Fruit fly (Drosophila melanogaster) whole organism, embryonic: Measurements from ENCODE around the gene Gr5a.

Source experiments
- CG11085 ChIP-seq: fragments of 200-800 bp; sonication (Bioruptor generic); IDR thresholded peaks from 2 replicates; pipeline ENCODE4 v1.3.6; 2022; ENCODE audit warnings: missing biosample characterization, missing genetic modification characterization
- CG11504 ChIP-seq: fragments of 200-800 bp; sonication (Bioruptor generic); optimal IDR thresholded peaks from 3 replicates; lab custom pipeline; 2019; ENCODE audit warnings: missing biosample characterization, mild to moderate bottlenecking, missing genetic modification characterization, moderate library complexity
- CG12391 ChIP-seq: fragments of 200-800 bp; sonication (Bioruptor generic); optimal IDR thresholded peaks from 3 replicates; lab custom pipeline; 2018; ENCODE audit warnings: missing biosample characterization, mild to moderate bottlenecking, missing genetic modification characterization, moderate library complexity
- CG15011 ChIP-seq: fragments of 200-800 bp; sonication (Bioruptor generic); optimal IDR thresholded peaks from 3 replicates; lab custom pipeline; 2018; ENCODE audit warnings: missing biosample characterization, mild to moderate bottlenecking, missing genetic modification characterization
- CG15479 ChIP-seq: fragments of 200-800 bp; sonication (Bioruptor generic); optimal IDR thresholded peaks from 3 replicates; lab custom pipeline; 2019; ENCODE audit warnings: missing biosample characterization, mild to moderate bottlenecking, missing genetic modification characterization, moderate library complexity
- CG16813 ChIP-seq: fragments of 200-800 bp; sonication (Bioruptor generic); IDR thresholded peaks from 3 replicates; pipeline ENCODE4 v1.3.6; 2022; ENCODE audit warnings: missing biosample characterization, missing genetic modification characterization; ENCODE audit not compliant: partially characterized antibody
- CG17359 ChIP-seq: fragments of 200-800 bp; sonication (Bioruptor generic); optimal IDR thresholded peaks from 3 replicates; lab custom pipeline; 2018; ENCODE audit warnings: missing biosample characterization, mild to moderate bottlenecking, missing genetic modification characterization, moderate library complexity
- CG18599 ChIP-seq: fragments of 200-800 bp; sonication (Bioruptor generic); optimal IDR thresholded peaks from 3 replicates; lab custom pipeline; 2017; ENCODE audit warnings: missing biosample characterization, missing genetic modification characterization, mild to moderate bottlenecking, moderate library complexity, missing genetic modification reagents
- CG2120 ChIP-seq: fragments of 200-800 bp; sonication (Bioruptor generic); optimal IDR thresholded peaks from 3 replicates; lab custom pipeline; 2016; ENCODE audit warnings: missing biosample characterization, missing genetic modification characterization
- CG32532 ChIP-seq: fragments of 200-800 bp; sonication (Bioruptor generic); IDR thresholded peaks from 2 replicates; pipeline ENCODE4 v1.3.6; 2022; ENCODE audit warnings: missing biosample characterization, missing genetic modification characterization
- CG32772 ChIP-seq: fragments of 200-800 bp; sonication (Bioruptor generic); IDR thresholded peaks from 2 replicates; pipeline ENCODE4 v1.3.6; 2022; ENCODE audit warnings: missing biosample characterization, missing genetic modification characterization
- CG6765 ChIP-seq: fragments of 200-800 bp; sonication (Bioruptor generic); optimal IDR thresholded peaks from 3 replicates; lab custom pipeline; 2017; ENCODE audit warnings: missing biosample characterization, mild to moderate bottlenecking, missing genetic modification characterization
- CG9817 ChIP-seq: fragments of 200-800 bp; sonication (Bioruptor generic); optimal IDR thresholded peaks from 2 replicates; lab custom pipeline; 2018; ENCODE audit warnings: missing biosample characterization, mild to moderate bottlenecking, missing genetic modification characterization, moderate library complexity
- CG9932 ChIP-seq: fragments of 200-800 bp; sonication (Bioruptor generic); IDR thresholded peaks from 2 replicates; pipeline ENCODE4 v1.3.6; 2022; ENCODE audit warnings: missing biosample characterization, missing genetic modification characterization
- Drgx ChIP-seq: fragments of 200-800 bp; sonication (Bioruptor generic); IDR thresholded peaks from 2 replicates; pipeline ENCODE4 v1.3.6; 2022; ENCODE audit warnings: missing biosample characterization, missing genetic modification characterization
- Ets97D ChIP-seq: fragments of 200-800 bp; sonication (Bioruptor generic); optimal IDR thresholded peaks from 3 replicates; lab custom pipeline; 2016; ENCODE audit warnings: missing biosample characterization, missing genetic modification characterization
- Fer1 ChIP-seq: fragments of 200-800 bp; sonication (Bioruptor generic); optimal IDR thresholded peaks from 2 replicates; lab custom pipeline; 2017; ENCODE audit warnings: missing biosample characterization, mild to moderate bottlenecking, missing genetic modification characterization
- Fer2 ChIP-seq: fragments of 200-800 bp; sonication (Bioruptor generic); optimal IDR thresholded peaks from 2 replicates; lab custom pipeline; 2018; ENCODE audit warnings: missing biosample characterization, mild to moderate bottlenecking, missing genetic modification characterization, moderate library complexity
- GATAe ChIP-seq: fragments of 200-800 bp; sonication (Bioruptor generic); conservative IDR thresholded peaks from 2 replicates; pipeline ENCODE4 v1.3.6; 2022; ENCODE audit warnings: missing biosample characterization, missing genetic modification characterization
- Hr51 ChIP-seq, 2 experiments: fragments of 200-800 bp; sonication (Bioruptor generic); optimal IDR thresholded peaks; 2 replicates in 1 of 2; 3 replicates in 1 of 2; lab custom pipeline; 2016 to 2018; ENCODE audit warnings: missing biosample characterization in 2 of 2, missing genetic modification characterization in 2 of 2, mild to moderate bottlenecking in 1 of 2, moderate library complexity in 1 of 2
- Med ChIP-seq: fragments of 200-800 bp; sonication (Bioruptor generic); peaks from one replicate; lab custom pipeline; 2016; ENCODE audit warnings: missing biosample characterization, missing genetic modification characterization, mild to moderate bottlenecking, inconsistent platforms, moderate library complexity
- Myb ChIP-seq: fragments of 200-800 bp; sonication (Bioruptor generic); optimal IDR thresholded peaks from 2 replicates; lab custom pipeline; 2016; ENCODE audit warnings: missing biosample characterization, missing genetic modification characterization
- Ptx1 ChIP-seq: fragments of 200-800 bp; sonication (Bioruptor generic); IDR thresholded peaks from 2 replicates; pipeline ENCODE4 v1.3.6; 2022; ENCODE audit warnings: missing biosample characterization, missing genetic modification characterization
- Ravus ChIP-seq: fragments of 200-800 bp; sonication (Bioruptor generic); IDR thresholded peaks from 2 replicates; pipeline ENCODE4 v1.3.6; 2022; ENCODE audit warnings: missing biosample characterization, missing genetic modification characterization
- Sin3A ChIP-seq: fragments of >200 bp; optimal IDR thresholded peaks from 2 replicates; lab custom pipeline; 2018
- Usf ChIP-seq: fragments of 200-800 bp; sonication (Bioruptor generic); optimal IDR thresholded peaks from 2 replicates; lab custom pipeline; 2017; ENCODE audit warnings: missing genotype, missing biosample characterization, missing genetic modification characterization
- Vsx1 ChIP-seq: fragments of 200-800 bp; sonication (Bioruptor generic); optimal IDR thresholded peaks from 2 replicates; lab custom pipeline; 2017; ENCODE audit warnings: missing biosample characterization, mild to moderate bottlenecking, missing genetic modification characterization, missing genetic modification reagents
- ash1 ChIP-seq: fragments of 200-800 bp; sonication (Bioruptor generic); optimal IDR thresholded peaks from 2 replicates; lab custom pipeline; 2018; ENCODE audit warnings: missing biosample characterization, mild to moderate bottlenecking, missing genetic modification characterization
- crol ChIP-seq: fragments of 200-800 bp; sonication (Bioruptor generic); IDR thresholded peaks from 2 replicates; pipeline ENCODE4 v1.3.6; 2022; ENCODE audit warnings: missing biosample characterization, missing genetic modification characterization
- dmrt11E ChIP-seq: fragments of 200-800 bp; sonication (Bioruptor generic); optimal IDR thresholded peaks from 3 replicates; lab custom pipeline; 2018; ENCODE audit warnings: missing biosample characterization, mild to moderate bottlenecking, missing genetic modification characterization, moderate library complexity
- dysf ChIP-seq: fragments of 200-800 bp; sonication (Bioruptor generic); IDR thresholded peaks from 3 replicates; pipeline ENCODE4 v1.3.6; 2022; ENCODE audit warnings: missing biosample characterization, missing genetic modification characterization
- knrl ChIP-seq: fragments of 200-800 bp; sonication (Bioruptor generic); IDR thresholded peaks from 3 replicates; pipeline ENCODE4 v1.3.6; 2022; ENCODE audit warnings: missing biosample characterization, missing genetic modification characterization; ENCODE audit not compliant: partially characterized antibody
- lab ChIP-seq: fragments of 200-800 bp; sonication (Bioruptor generic); optimal IDR thresholded peaks from 3 replicates; lab custom pipeline; 2017; ENCODE audit warnings: missing biosample characterization, missing genetic modification characterization, mild to moderate bottlenecking, moderate library complexity, missing genetic modification reagents
- pan ChIP-seq, 4 experiments: fragments of >200 bp in 3 of 4; fragments of 200-800 bp in 1 of 4; sonication (Bioruptor generic) in 1 of 4; optimal IDR thresholded peaks in 3 of 4; IDR thresholded peaks in 1 of 4; 2 replicates each; pipeline versions ENCODE4 v1.3.6 to Lab custom; 2017 to 2022; ENCODE audit warnings: missing biosample characterization in 2 of 4, missing genetic modification characterization in 2 of 4, mixed read lengths in 1 of 4
- pros ChIP-seq: fragments of 200-800 bp; sonication (Bioruptor generic); optimal IDR thresholded peaks from 3 replicates; lab custom pipeline; 2019; ENCODE audit warnings: missing biosample characterization, mild to moderate bottlenecking, missing genetic modification characterization, moderate library complexity
- ranshi ChIP-seq: fragments of 200-800 bp; sonication (Bioruptor generic); IDR thresholded peaks from 2 replicates; pipeline ENCODE4 v1.3.6; 2022; ENCODE audit warnings: missing biosample characterization, missing genetic modification characterization
- seq ChIP-seq: fragments of 200-800 bp; sonication (Bioruptor generic); IDR thresholded peaks from 2 replicates; pipeline ENCODE4 v1.3.6; 2022; ENCODE audit warnings: missing biosample characterization, missing genetic modification characterization
- sisA ChIP-seq: fragments of 200-800 bp; sonication (Bioruptor generic); IDR thresholded peaks from 2 replicates; pipeline ENCODE4 v1.3.6; 2022; ENCODE audit warnings: missing biosample characterization, missing genetic modification characterization
- tgo ChIP-seq: fragments of 200-800 bp; sonication (Bioruptor generic); IDR thresholded peaks from 3 replicates; pipeline ENCODE4 v1.3.6; 2022; ENCODE audit warnings: missing biosample characterization, missing genetic modification characterization
- wek ChIP-seq: fragments of 200-800 bp; sonication (Bioruptor generic); optimal IDR thresholded peaks from 3 replicates; lab custom pipeline; 2018; ENCODE audit warnings: missing biosample characterization, mild to moderate bottlenecking, missing genetic modification characterization, moderate library complexity

Gr5a gene

DNA sequence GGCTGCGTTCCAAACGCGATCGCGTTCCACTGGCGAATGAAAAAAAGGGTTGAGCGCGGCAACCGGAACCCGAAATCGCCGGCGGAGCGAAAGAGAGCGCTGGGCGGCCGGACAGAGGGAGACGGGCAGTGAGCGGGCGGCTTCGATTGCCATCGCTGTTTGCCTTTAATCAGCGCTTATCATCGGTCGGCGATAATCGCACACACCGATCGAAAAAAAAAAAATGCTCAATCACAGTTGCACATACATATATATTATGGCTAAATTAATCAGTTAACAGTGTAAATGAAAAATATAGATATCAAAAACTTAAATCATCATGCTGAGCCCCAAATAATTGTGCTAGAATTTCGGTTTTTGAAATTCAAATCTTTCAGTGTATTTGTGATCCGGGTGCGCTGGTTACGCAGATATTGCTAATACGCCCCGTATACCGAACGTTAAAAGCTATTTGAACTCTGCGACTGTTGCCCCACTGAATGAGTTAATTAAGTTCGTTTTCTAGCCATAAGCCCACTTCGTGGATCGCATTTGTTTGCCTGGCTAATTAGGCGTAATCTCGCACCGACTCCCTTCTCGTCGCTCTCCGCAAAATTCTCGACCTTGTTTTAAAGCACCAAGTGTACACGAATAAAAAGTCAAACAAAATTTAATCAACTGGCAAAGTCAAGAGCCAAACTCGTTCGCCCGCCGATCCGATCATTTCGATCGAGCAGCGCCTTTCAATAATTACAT lies 37.5 kb downstream of the Gr5a start, which contains the start of gene CG33080 (continued):
- peak; percentile 51 for TF ChIP-seq lab (GFP tag; lab: Kevin White, UChicago)
- peak; percentile 24 for TF ChIP-seq CG17359 (tag; lab: Kevin White, UChicago)
- TF ChIP-seq GATAe, result 0 out of 2 replicates have a peak, but pooled peaks have one; percentile 19
- 0 out of 2 replicates have a peak, but pooled peaks have one; percentile 15 for TF ChIP-seq sisA (GFP tag; lab: Robert Waterston, UW)
- no peak for TF ChIP-seq Ravus (GFP tag; lab: Robert Waterston, UW)
- TF ChIP-seq CG16813 (GFP tag; lab: Robert Waterston, UW), result no peak
- no peak for TF ChIP-seq wek
- TF ChIP-seq knrl (GFP tag; lab: Robert Waterston, UW), result 0 out of 3 replicates have a peak, but pooled peaks have one; percentile 14
- TF ChIP-seq CG12391 (tag; lab: Kevin White, UChicago), result no peak
- TF ChIP-seq CG15479 (GFP tag; lab: Kevin White, UChicago), result no peak
- TF ChIP-seq ash1, result no peak
- TF ChIP-seq CG15011 (GFP tag; lab: Kevin White, UChicago), result no peak
- TF ChIP-seq pan (optimal IDR thresholded peaks at IDR 0.05; lab: Kevin White, UChicago), result no peak
- TF ChIP-seq pan (GFP tag; optimal IDR thresholded peaks at IDR 0.05 in 1 of 2, IDR thresholded peaks at IDR 0.05 in 1 of 2), result peak in 1 of 2 experiments; percentile 10
- no peak for TF ChIP-seq Ets97D (GFP tag; lab: Kevin White, UChicago)
- TF ChIP-seq CG11504 (tag; lab: Kevin White, UChicago), result peak; percentile 3
- TF ChIP-seq CG32772 (GFP tag; lab: Robert Waterston, UW), result 0 out of 2 replicates have a peak, but pooled peaks have one; percentile 15
- peak in 1 of 2 experiments; percentile 17 for TF ChIP-seq Hr51 (GFP tag; optimal IDR thresholded peaks at IDR 0.05; lab: Kevin White, UChicago)
- peak; percentile 27 for TF ChIP-seq CG18599 (GFP tag; lab: Kevin White, UChicago)
- TF ChIP-seq CG2120 (GFP tag; lab: Kevin White, UChicago), result peak; percentile 58
- no peak for TF ChIP-seq Usf (GFP tag; lab: Kevin White, UChicago)
- TF ChIP-seq Myb (GFP tag; lab: Kevin White, UChicago), result no peak
- no peak for TF ChIP-seq Fer2 (tag; lab: Kevin White, UChicago)
- TF ChIP-seq crol, result peak; percentile 47; the same call in 1 of the 2 replicates
- TF ChIP-seq pros (GFP tag; lab: Kevin White, UChicago), result no peak
- peak; percentile 29; the same call in 1 of the 3 replicates for TF ChIP-seq tgo (GFP tag; lab: Robert Waterston, UW)
- TF ChIP-seq Med (GFP tag; lab: Kevin White, UChicago), result peak; percentile 71
- 0 out of 2 replicates have a peak, but pooled peaks have one; percentile 20 for TF ChIP-seq CG9932 (GFP tag; lab: Robert Waterston, UW)
- TF ChIP-seq Ptx1 (GFP tag; lab: Robert Waterston, UW), result peak; percentile 53
- no peak for TF ChIP-seq Sin3A (lab: Kevin White, UChicago)
- no peak for TF ChIP-seq dmrt11E (tag; lab: Kevin White, UChicago)
- TF ChIP-seq Fer1 (GFP tag; lab: Kevin White, UChicago), result no peak
- peak; percentile 46; the same call in 2 of the 3 replicates for TF ChIP-seq dysf (GFP tag; lab: Robert Waterston, UW)
- TF ChIP-seq seq (GFP tag; lab: Robert Waterston, UW), result no peak
- TF ChIP-seq CG11085 (GFP tag; lab: Robert Waterston, UW), result 0 out of 2 replicates have a peak, but pooled peaks have one; percentile 23
- peak; percentile 75 for TF ChIP-seq Vsx1
- peak; percentile 51 for TF ChIP-seq CG32532 (GFP tag; lab: Robert Waterston, UW)
- TF ChIP-seq Drgx (GFP tag; lab: Robert Waterston, UW), result no peak
- no peak for TF ChIP-seq CG9817 (tag; lab: Kevin White, UChicago)
- no peak for TF ChIP-seq CG6765
- 0 out of 2 replicates have a peak, but pooled peaks have one; percentile 24 for TF ChIP-seq ranshi (GFP tag; lab: Robert Waterston, UW)
